Worm (Caenorhabditis elegans): Measurements from ENCODE around the gene ZK971.1.

The ZK971.1 gene

ce11 chrII:10300954-10301353, 21.5 kb upstream of the ZK971.1 start, which contains the start of gene mdt-22:
Gene mdt-22 (plus strand): TSS chrII:10301216.
- TF ChIP-seq lin-13 (GFP tag; optimal IDR thresholded peaks at IDR 0.05): peak; percentile 80
- peak; percentile 71 for TF ChIP-seq unc-86 (tag; optimal IDR thresholded peaks at IDR 0.05)
- peak; percentile 35 for TF ChIP-seq ceh-8 (GFP tag; optimal IDR thresholded peaks at IDR 0.05)
- TF ChIP-seq rnt-1 (tag; optimal IDR thresholded peaks at IDR 0.05): peak; percentile 89
- TF ChIP-seq xbp-1 (tag; optimal IDR thresholded peaks at IDR 0.05): peak; percentile 71
- TF ChIP-seq elt-2 (tag; optimal IDR thresholded peaks at IDR 0.05): no peak
- TF ChIP-seq zag-1 (tag; optimal IDR thresholded peaks at IDR 0.05): no peak
- peak; percentile 77 for TF ChIP-seq nhr-20 (tag; optimal IDR thresholded peaks at IDR 0.05)
- TF ChIP-seq elt-3 (tag; optimal IDR thresholded peaks at IDR 0.05): peak in 2 of 6 experiments; percentile 2 to 4
- no peak for TF ChIP-seq pag-3 (tag; optimal IDR thresholded peaks at IDR 0.05; ENCODE audit: borderline replicate concordance, insufficient read depth)
- TF ChIP-seq unc-62 (GFP tag; optimal IDR thresholded peaks at IDR 0.05): no peak
- TF ChIP-seq unc-130 (tag; optimal IDR thresholded peaks at IDR 0.05): peak; percentile 45
- TF ChIP-seq alr-1 (tag; optimal IDR thresholded peaks at IDR 0.05; ENCODE audit: borderline replicate concordance): no peak
- peak; percentile 25 for TF ChIP-seq mef-2 (tag; optimal IDR thresholded peaks at IDR 0.05)
- peak; percentile 45 for TF ChIP-seq lin-39 (tag; optimal IDR thresholded peaks at IDR 0.05)
- no peak for TF ChIP-seq ces-1 (GFP tag; optimal IDR thresholded peaks at IDR 0.05)
- TF ChIP-seq fkh-8 (tag; optimal IDR thresholded peaks at IDR 0.05): peak; percentile 73
- no peak for TF ChIP-seq nhr-12 (tag; optimal IDR thresholded peaks at IDR 0.05)
- no peak for TF ChIP-seq ets-5 (GFP tag; IDR thresholded peaks at IDR 0.05)
- peak; percentile 78 for TF ChIP-seq isw-1 (GFP tag; IDR thresholded peaks at IDR 0.05)
- peak; percentile 39 for TF ChIP-seq zip-4 (GFP tag; optimal IDR thresholded peaks at IDR 0.05)
- TF ChIP-seq nhr-90 (tag; optimal IDR thresholded peaks at IDR 0.05; ENCODE audit: poor library complexity): peak; percentile 69
- peak; percentile 81 for TF ChIP-seq nhr-19 (GFP tag; conservative IDR thresholded peaks at IDR 0.05)
- peak; percentile 64 for TF ChIP-seq aly-2 (tag; optimal IDR thresholded peaks at IDR 0.05)
- TF ChIP-seq fkh-10 (GFP tag; optimal IDR thresholded peaks at IDR 0.05): peak; percentile 63
- peak; percentile 68 for TF ChIP-seq vab-15 (tag; optimal IDR thresholded peaks at IDR 0.05)
- TF ChIP-seq unc-30 (tag; optimal IDR thresholded peaks at IDR 0.05): no peak
- TF ChIP-seq ceh-63 (GFP tag; optimal IDR thresholded peaks at IDR 0.05): no peak
- peak; percentile 52 for TF ChIP-seq blmp-1 (tag; optimal IDR thresholded peaks at IDR 0.05)
- no peak for TF ChIP-seq fkh-4 (tag; optimal IDR thresholded peaks at IDR 0.05; ENCODE audit: borderline replicate concordance)
- TF ChIP-seq mep-1 (tag; optimal IDR thresholded peaks at IDR 0.05): peak; percentile 91
- peak in 1 of 2 experiments; percentile 51 for TF ChIP-seq mdl-1 (tag; optimal IDR thresholded peaks at IDR 0.05)
- peak; percentile 80 for TF ChIP-seq swsn-7 (tag; optimal IDR thresholded peaks at IDR 0.05)
- no peak for TF ChIP-seq hlh-17 (GFP tag; optimal IDR thresholded peaks at IDR 0.05; ENCODE audit: borderline replicate concordance)
- no peak for TF ChIP-seq Y116A8C.19 (tag; optimal IDR thresholded peaks at IDR 0.05; ENCODE audit: borderline replicate concordance)
- peak; percentile 65 for TF ChIP-seq dsc-1 (tag; optimal IDR thresholded peaks at IDR 0.05)
- TF ChIP-seq nhr-47 (tag; optimal IDR thresholded peaks at IDR 0.05): peak; percentile 87
- no peak for TF ChIP-seq C34B4.2 (tag; optimal IDR thresholded peaks at IDR 0.05)
- TF ChIP-seq egl-27 (tag; optimal IDR thresholded peaks at IDR 0.05): no peak
- peak; percentile 79 to 88 (median 87) for TF ChIP-seq ceh-82 (tag; optimal IDR thresholded peaks at IDR 0.05)
- TF ChIP-seq lin-35 (GFP tag; optimal IDR thresholded peaks at IDR 0.05): peak; percentile 96 to 98
- peak; percentile 43; the same call in 1 of the 2 replicates for TF ChIP-seq unc-98 (GFP tag; IDR thresholded peaks at IDR 0.05)
- TF ChIP-seq nhr-28 (tag; optimal IDR thresholded peaks at IDR 0.05): no peak
- no peak for TF ChIP-seq nhr-11 (tag; optimal IDR thresholded peaks at IDR 0.05)
- no peak for TF ChIP-seq pqm-1 (tag; optimal IDR thresholded peaks at IDR 0.05)
- TF ChIP-seq nhr-77 (tag; optimal IDR thresholded peaks at IDR 0.05): peak; percentile 68
- TF ChIP-seq nhr-85 (tag): peak; percentile 82
- TF ChIP-seq snu-23 (GFP tag; optimal IDR thresholded peaks at IDR 0.05): peak; percentile 84
- peak; percentile 60 for TF ChIP-seq irx-1 (tag; optimal IDR thresholded peaks at IDR 0.05)
- peak; percentile 97 to 98 (median 97) for TF ChIP-seq dpl-1 (GFP tag; optimal IDR thresholded peaks at IDR 0.05)
- TF ChIP-seq ama-1 (optimal IDR thresholded peaks at IDR 0.05): peak; percentile 27
- no peak for TF ChIP-seq aha-1 (tag; optimal IDR thresholded peaks at IDR 0.05)
